Worm (Caenorhabditis elegans) whole organism, mixed stage, embryonic: Measurements from ENCODE around the gene T15H9.5.

ENCODE experiments used
- bed-3 ChIP-seq: fragments of 200-800 bp; sonication (Bioruptor generic); optimal IDR thresholded peaks from 3 replicates; lab custom pipeline; 2018; ENCODE audit warnings: mild to moderate bottlenecking, missing genetic modification characterization, moderate library complexity, missing compliant biosample characterization
- blmp-1 ChIP-seq: fragments of 150-350 bp; optimal IDR thresholded peaks from 2 replicates; lab custom pipeline; 2014; ENCODE audit warnings: missing biosample characterization, missing genetic modification characterization
- ceh-39 ChIP-seq: fragments of 150-350 bp; optimal IDR thresholded peaks from 2 replicates; lab custom pipeline; 2014; ENCODE audit warnings: missing biosample characterization, missing genetic modification characterization
- ceh-83 ChIP-seq: fragments of 200-800 bp; sonication (Bioruptor generic); optimal IDR thresholded peaks from 2 replicates; lab custom pipeline; 2018; ENCODE audit warnings: mild to moderate bottlenecking, missing genetic modification characterization, missing compliant biosample characterization
- ces-1 ChIP-seq: fragments of 150-350 bp; optimal IDR thresholded peaks from 2 replicates; lab custom pipeline; 2014; ENCODE audit warnings: missing biosample characterization, missing genetic modification reagents, missing genetic modification characterization
- elt-1 ChIP-seq: sonication (generic microtip); optimal IDR thresholded peaks from 2 replicates; lab custom pipeline; 2017; ENCODE audit warnings: missing genetic modification characterization, mild to moderate bottlenecking, missing compliant biosample characterization, antibody characterized with exemption, moderate library complexity, borderline replicate concordance; ENCODE audit not compliant: insufficient read depth
- elt-3 ChIP-seq: fragments of 150-350 bp; optimal IDR thresholded peaks from 2 replicates; lab custom pipeline; 2014; ENCODE audit warnings: missing biosample characterization, missing genetic modification characterization
- flh-1 ChIP-seq: fragments of 200-800 bp; sonication (Bioruptor generic); optimal IDR thresholded peaks from 2 replicates; lab custom pipeline; 2018; ENCODE audit warnings: mild to moderate bottlenecking, missing genetic modification characterization, moderate library complexity, missing compliant biosample characterization
- hlh-1 ChIP-seq: fragments of 150-350 bp; optimal IDR thresholded peaks from 2 replicates; lab custom pipeline; 2014; ENCODE audit warnings: missing biosample characterization, missing genetic modification reagents, missing genetic modification characterization
- lin-13 ChIP-seq: fragments of 150-350 bp; optimal IDR thresholded peaks from 2 replicates; lab custom pipeline; 2014; ENCODE audit warnings: missing biosample characterization, missing genetic modification characterization
- lin-32 ChIP-seq: fragments of 200-800 bp; sonication (Bioruptor generic); optimal IDR thresholded peaks from 2 replicates; lab custom pipeline; 2018; ENCODE audit warnings: mild to moderate bottlenecking, missing genetic modification characterization, missing compliant biosample characterization
- mab-5 ChIP-seq: fragments of 150-350 bp; optimal IDR thresholded peaks from 2 replicates; lab custom pipeline; 2014; ENCODE audit warnings: missing biosample characterization, missing genetic modification characterization
- mep-1 ChIP-seq: fragments of 150-350 bp; optimal IDR thresholded peaks from 2 replicates; lab custom pipeline; 2017; ENCODE audit warnings: missing biosample characterization, missing genetic modification reagents, missing genetic modification characterization, inconsistent platforms
- mls-2 ChIP-seq: sonication (generic microtip); optimal IDR thresholded peaks from 2 replicates; lab custom pipeline; 2016; ENCODE audit warnings: mild to moderate bottlenecking, missing genetic modification characterization, moderate library complexity, missing compliant biosample characterization
- nhr-12 ChIP-seq: fragments of 150-350 bp; optimal IDR thresholded peaks from 2 replicates; lab custom pipeline; 2014; ENCODE audit warnings: missing biosample characterization, missing genetic modification characterization
- nhr-2 ChIP-seq: fragments of 150-350 bp; optimal IDR thresholded peaks from 2 replicates; lab custom pipeline; 2014; ENCODE audit warnings: missing biosample characterization, missing genetic modification characterization
- nhr-237 ChIP-seq: fragments of 150-350 bp; optimal IDR thresholded peaks from 2 replicates; lab custom pipeline; 2014; ENCODE audit warnings: missing biosample characterization, missing genetic modification characterization
- nhr-28 ChIP-seq: fragments of 150-350 bp; optimal IDR thresholded peaks from 2 replicates; lab custom pipeline; 2014; ENCODE audit warnings: missing biosample characterization, missing genetic modification characterization
- nhr-76 ChIP-seq: sonication (generic microtip); optimal IDR thresholded peaks from 2 replicates; lab custom pipeline; 2017; ENCODE audit warnings: missing biosample characterization, missing genetic modification characterization
- pha-4 ChIP-seq: fragments of 150-350 bp; optimal IDR thresholded peaks from 2 replicates; lab custom pipeline; 2018; ENCODE audit warnings: missing biosample characterization, missing genetic modification reagents, missing genetic modification characterization
- sem-2 ChIP-seq: fragments of 200-800 bp; sonication (Bioruptor generic); optimal IDR thresholded peaks from 2 replicates; lab custom pipeline; 2018; ENCODE audit warnings: mild to moderate bottlenecking, missing genetic modification characterization, missing compliant biosample characterization
- snpc-4 ChIP-seq: fragments of 150-350 bp; optimal IDR thresholded peaks from 2 replicates; lab custom pipeline; 2014; ENCODE audit warnings: missing biosample characterization, missing genetic modification characterization
- sptf-1 ChIP-seq: sonication (generic microtip); optimal IDR thresholded peaks from 2 replicates; lab custom pipeline; 2017; ENCODE audit warnings: mild to moderate bottlenecking, missing genetic modification characterization, moderate library complexity, missing compliant biosample characterization
- tbx-8 ChIP-seq: fragments of 200-800 bp; sonication (Bioruptor generic); optimal IDR thresholded peaks from 2 replicates; lab custom pipeline; 2018; ENCODE audit warnings: mild to moderate bottlenecking, missing genetic modification characterization, moderate library complexity, missing compliant biosample characterization
- unc-120 ChIP-seq: sonication (generic microtip); optimal IDR thresholded peaks from 2 replicates; lab custom pipeline; 2017; ENCODE audit warnings: missing genetic modification characterization, missing compliant biosample characterization; ENCODE audit not compliant: poor library complexity, severe bottlenecking
- unc-39 ChIP-seq: fragments of 150-350 bp; optimal IDR thresholded peaks from 2 replicates; lab custom pipeline; 2014; ENCODE audit warnings: missing biosample characterization, missing genetic modification characterization
- unc-62 ChIP-seq: fragments of 150-350 bp; optimal IDR thresholded peaks from 2 replicates; lab custom pipeline; 2014; ENCODE audit warnings: missing biosample characterization, missing genetic modification reagents, missing genetic modification characterization
- zip-8 ChIP-seq: fragments of 150-350 bp; optimal IDR thresholded peaks from 2 replicates; lab custom pipeline; 2014; ENCODE audit warnings: missing biosample characterization, missing genetic modification characterization

The T15H9.5 gene

DNA sequence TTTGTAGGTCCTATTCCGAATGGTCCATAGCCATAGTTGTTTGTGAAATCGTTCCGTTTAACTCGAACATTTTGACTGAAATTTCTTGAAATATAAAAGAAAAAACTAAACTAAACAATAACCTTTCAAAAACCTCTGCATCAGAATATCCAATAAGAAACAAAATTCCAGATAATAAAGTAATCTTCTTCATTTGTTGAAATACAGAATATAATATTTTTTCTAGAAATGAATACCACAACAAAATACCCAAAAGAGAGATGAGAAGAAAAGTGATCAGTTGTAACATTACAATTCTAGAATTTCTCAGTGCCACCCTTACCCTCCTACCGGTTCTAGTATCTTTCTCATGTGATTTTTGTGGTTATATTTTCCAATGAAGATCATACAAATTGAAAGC, 42.4 kb upstream of the T15H9.5 start, which contains the start of gene ZK1307.2:
Gene ZK1307.2 (minus strand): TSS at position 274 of the 400 bp plus-strand sequence.
- TF ChIP-seq lin-32 (GFP tag; lab: Kevin White, UChicago) = no peak
- TF ChIP-seq mab-5 (tag; lab: Kevin White, UChicago) = no peak
- TF ChIP-seq flh-1 (GFP tag; lab: Kevin White, UChicago) = no peak
- no peak for TF ChIP-seq unc-120 (tag; lab: Kevin White, UChicago)
- TF ChIP-seq ces-1 (GFP tag; lab: Kevin White, UChicago) = no peak
- TF ChIP-seq tbx-8 (GFP tag; lab: Kevin White, UChicago) = no peak
- no peak for TF ChIP-seq zip-8
- no peak for TF ChIP-seq nhr-76 (tag; lab: Kevin White, UChicago)
- no peak for TF ChIP-seq mep-1

DNA sequence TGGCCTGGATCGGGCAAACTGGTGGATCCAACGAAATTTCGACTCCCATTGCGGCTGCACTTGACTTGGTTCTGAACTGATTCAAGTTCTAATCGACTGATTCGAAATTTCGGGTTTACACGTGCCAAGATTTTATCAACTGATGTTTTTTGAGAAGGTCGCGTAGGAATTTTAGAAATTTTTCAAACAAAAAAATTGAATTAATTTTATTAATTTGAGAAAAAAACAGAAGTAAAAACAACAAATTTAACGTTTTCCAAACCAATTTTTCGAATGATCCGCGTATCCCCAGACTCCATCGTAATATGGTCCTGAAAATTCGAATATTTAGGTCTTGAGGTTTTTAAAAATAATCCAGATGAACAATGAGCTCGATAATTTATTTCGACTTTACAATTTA, 41.7 kb upstream of the T15H9.5 start, which contains the start of gene ZK1307.3:
Gene ZK1307.3 (minus strand): TSS at position 101 of the 400 bp plus-strand sequence.
- no peak for TF ChIP-seq tbx-8 (GFP tag; lab: Kevin White, UChicago)
- TF ChIP-seq ceh-39 (tag; lab: Kevin White, UChicago) = no peak
- no peak for TF ChIP-seq mab-5 (tag; lab: Kevin White, UChicago)
- no peak for TF ChIP-seq snpc-4
- no peak for TF ChIP-seq sem-2 (GFP tag; lab: Kevin White, UChicago)
- TF ChIP-seq flh-1 (GFP tag; lab: Kevin White, UChicago) = no peak
- TF ChIP-seq ces-1 (GFP tag; lab: Kevin White, UChicago) = no peak
- no peak for TF ChIP-seq nhr-2
- no peak for TF ChIP-seq mep-1
- TF ChIP-seq elt-3 (tag; lab: Kevin White, UChicago) = no peak
- TF ChIP-seq nhr-237 (tag; lab: Kevin White, UChicago) = no peak
- no peak for TF ChIP-seq hlh-1 (tag; lab: Kevin White, UChicago)

- no peak for TF ChIP-seq ces-1 (GFP tag; lab: Kevin White, UChicago)
- TF ChIP-seq sptf-1 (tag; lab: Kevin White, UChicago) = no peak
- no peak for TF ChIP-seq zip-8
- TF ChIP-seq flh-1 (GFP tag; lab: Kevin White, UChicago) = no peak
- TF ChIP-seq unc-62 (GFP tag; lab: Kevin White, UChicago) = no peak
- no peak for TF ChIP-seq snpc-4
- no peak for TF ChIP-seq nhr-12 (tag; lab: Kevin White, UChicago)
- TF ChIP-seq mls-2 (tag; lab: Kevin White, UChicago) = no peak
- no peak for TF ChIP-seq lin-32 (GFP tag; lab: Kevin White, UChicago)
- TF ChIP-seq unc-39 (tag; lab: Kevin White, UChicago) = no peak
- TF ChIP-seq nhr-76 (tag; lab: Kevin White, UChicago) = no peak
- no peak for TF ChIP-seq elt-1 (tag; lab: Kevin White, UChicago)
- no peak for TF ChIP-seq nhr-237 (tag; lab: Kevin White, UChicago)
- TF ChIP-seq nhr-2 = no peak
- no peak for TF ChIP-seq pha-4 (tag; lab: Kevin White, UChicago)
- no peak for TF ChIP-seq elt-3 (tag; lab: Kevin White, UChicago)
- no peak for TF ChIP-seq mep-1
- TF ChIP-seq bed-3 = no peak
- TF ChIP-seq ceh-83 (GFP tag; lab: Kevin White, UChicago) = no peak
- TF ChIP-seq lin-13 (tag; lab: Kevin White, UChicago) = no peak
Measured at ce11 chrII:9651700-9652099, 40.5 kb upstream of the T15H9.5 start, which contains the start of gene ZK1307.4. Gene ZK1307.4 (minus strand): TSS chrII:9651800.

DNA sequence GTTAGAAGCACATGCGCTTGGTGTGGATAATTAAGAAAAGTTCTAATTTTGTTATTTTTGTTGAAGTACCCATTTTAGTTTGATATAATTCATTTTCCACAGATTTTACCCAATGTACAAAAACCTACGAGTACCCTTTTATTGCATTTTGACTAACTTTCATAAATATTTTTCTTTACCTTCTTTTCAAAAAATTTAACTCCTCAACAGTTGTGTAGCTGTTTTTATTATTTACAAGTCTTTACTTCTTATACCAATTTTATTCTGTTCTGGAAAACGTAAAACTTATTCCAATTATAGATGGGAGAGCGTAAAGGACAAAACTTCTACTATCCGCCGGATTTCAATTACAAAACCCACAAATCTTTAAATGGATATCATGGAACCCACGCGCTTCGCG, 37.9 kb upstream of the T15H9.5 start, which contains the start of gene ZK1307.9:
Gene ZK1307.9 (plus strand): TSS at position 301 of the 400 bp plus-strand sequence.
- TF ChIP-seq nhr-2 = no peak
- no peak for TF ChIP-seq bed-3
- no peak for TF ChIP-seq nhr-28 (tag; lab: Kevin White, UChicago)
- no peak for TF ChIP-seq zip-8

ce11 chrII:9646928-9647838, 35.9 kb upstream of the T15H9.5 start, which contains the start of gene sqv-8:
Gene sqv-8 (plus strand): TSS chrII:9646978.
- TF ChIP-seq snpc-4 (no peak), blmp-1 (no peak), ceh-39 (tag; lab: Kevin White, UChicago) (no peak), ceh-83 (GFP tag; lab: Kevin White, UChicago) (no peak), nhr-2 (peak; percentile 66), hlh-1 (tag; lab: Kevin White, UChicago) (no peak)
